Fruit fly (Drosophila melanogaster) whole organism, pupa: ENCODE data around the gene CG15213.
A peak's percentile ranks its signal among the peaks of the same experiment; 100 is the strongest.

Experiments
- CG10348 ChIP-seq: fragments of 200-800 bp; sonication (Bioruptor generic); IDR thresholded peaks from 2 replicates; pipeline ENCODE4 v1.3.6; 2022; ENCODE audit warnings: missing biosample characterization, missing genetic modification characterization
- CG12605 ChIP-seq: fragments of 200-800 bp; sonication (Bioruptor generic); IDR thresholded peaks from 2 replicates; pipeline ENCODE4 v1.3.6; 2022; ENCODE audit warnings: missing biosample characterization, missing genetic modification characterization
- CG13204 ChIP-seq: fragments of 200-800 bp; sonication (Bioruptor generic); optimal IDR thresholded peaks from 2 replicates; lab custom pipeline; 2018; ENCODE audit warnings: missing biosample characterization, mild to moderate bottlenecking, missing genetic modification characterization, moderate library complexity
- CG14655 ChIP-seq: fragments of 200-800 bp; sonication (Bioruptor generic); optimal IDR thresholded peaks from 3 replicates; lab custom pipeline; 2017; ENCODE audit warnings: mild to moderate bottlenecking, missing biosample characterization, missing genetic modification reagents, missing genetic modification characterization
- CG15710 ChIP-seq: fragments of 200-800 bp; sonication (Bioruptor generic); optimal IDR thresholded peaks from 2 replicates; lab custom pipeline; 2018; ENCODE audit warnings: missing biosample characterization, mild to moderate bottlenecking, missing genetic modification characterization, moderate library complexity
- CG17806 ChIP-seq: fragments of 200-800 bp; sonication (Bioruptor generic); optimal IDR thresholded peaks from 2 replicates; lab custom pipeline; 2018; ENCODE audit warnings: missing biosample characterization, mild to moderate bottlenecking, missing genetic modification characterization, moderate library complexity
- CG32121 ChIP-seq: fragments of 200-800 bp; sonication (Bioruptor generic); IDR thresholded peaks from 2 replicates; pipeline ENCODE4 v1.3.6; 2022; ENCODE audit warnings: missing biosample characterization, missing genetic modification characterization
- CG34367 ChIP-seq: fragments of 200-800 bp; sonication (Bioruptor generic); optimal IDR thresholded peaks from 2 replicates; lab custom pipeline; 2018; ENCODE audit warnings: missing biosample characterization, mild to moderate bottlenecking, missing genetic modification characterization
- CG4496 ChIP-seq: fragments of 200-800 bp; sonication (Bioruptor generic); IDR thresholded peaks from 3 replicates; pipeline ENCODE4 v1.3.6; 2022; ENCODE audit warnings: missing biosample characterization, missing genetic modification characterization
- CG8159 ChIP-seq: fragments of 200-800 bp; sonication (Bioruptor generic); optimal IDR thresholded peaks from 3 replicates; lab custom pipeline; 2018; ENCODE audit warnings: missing biosample characterization, mild to moderate bottlenecking, missing genetic modification characterization, moderate library complexity
- CG8301 ChIP-seq: fragments of 200-800 bp; sonication (Bioruptor generic); optimal IDR thresholded peaks from 2 replicates; lab custom pipeline; 2018; ENCODE audit warnings: missing biosample characterization, mild to moderate bottlenecking, missing genetic modification characterization
- CG9948 ChIP-seq: fragments of 200-800 bp; sonication (Bioruptor generic); optimal IDR thresholded peaks from 2 replicates; lab custom pipeline; 2018; ENCODE audit warnings: missing biosample characterization, mild to moderate bottlenecking, missing genetic modification characterization, moderate library complexity
- D1 ChIP-seq: fragments of 200-800 bp; sonication (Bioruptor generic); optimal IDR thresholded peaks from 2 replicates; lab custom pipeline; 2018; ENCODE audit warnings: missing biosample characterization, mild to moderate bottlenecking, missing genetic modification characterization, moderate library complexity
- EcR ChIP-seq: fragments of 200-800 bp; sonication (Bioruptor generic); optimal IDR thresholded peaks from 3 replicates; lab custom pipeline; 2019; ENCODE audit warnings: missing biosample characterization, missing genetic modification characterization, mild to moderate bottlenecking, moderate library complexity, missing genetic modification reagents
- Ets98B ChIP-seq: fragments of 200-800 bp; sonication (Bioruptor generic); IDR thresholded peaks from 2 replicates; pipeline ENCODE4 v1.3.6; 2022; ENCODE audit warnings: missing biosample characterization, missing genetic modification characterization
- Pif1A ChIP-seq: fragments of 200-800 bp; sonication (Bioruptor generic); optimal IDR thresholded peaks from 3 replicates; lab custom pipeline; 2016; ENCODE audit warnings: missing biosample characterization, missing genetic modification characterization
- Pif1B ChIP-seq: fragments of 200-800 bp; sonication (Bioruptor generic); optimal IDR thresholded peaks from 3 replicates; lab custom pipeline; 2016; ENCODE audit warnings: missing biosample characterization, missing genetic modification characterization
- Snoo ChIP-seq: fragments of 200-800 bp; sonication (Bioruptor generic); optimal IDR thresholded peaks from 3 replicates; lab custom pipeline; 2017; ENCODE audit warnings: missing biosample characterization, mild to moderate bottlenecking, missing genetic modification characterization, inconsistent platforms
- fd96Ca ChIP-seq: fragments of 200-800 bp; sonication (Bioruptor generic); IDR thresholded peaks from 3 replicates; pipeline ENCODE4 v1.3.6; 2022; ENCODE audit warnings: missing biosample characterization, missing genetic modification characterization
- gl ChIP-seq: fragments of 200-800 bp; sonication (Bioruptor generic); optimal IDR thresholded peaks from 2 replicates; lab custom pipeline; 2018; ENCODE audit warnings: missing biosample characterization, mild to moderate bottlenecking, missing genetic modification characterization
- rn ChIP-seq: fragments of 200-800 bp; sonication (Bioruptor generic); IDR thresholded peaks from 2 replicates; pipeline ENCODE4 v1.3.6; 2022; ENCODE audit warnings: missing biosample characterization, missing genetic modification characterization

Gene CG15213

dm6 chr3L:5172470-5172869, 39.5 kb upstream of the CG15213 start:
- TF ChIP-seq EcR: no peak
- TF ChIP-seq Pif1B (GFP tag; lab: Kevin White, UChicago): no peak
- no peak for TF ChIP-seq CG4496 (GFP tag; lab: Robert Waterston, UW)
- no peak for TF ChIP-seq CG8159
- no peak for TF ChIP-seq D1
- no peak for TF ChIP-seq Ets98B (GFP tag; lab: Robert Waterston, UW)
- TF ChIP-seq CG13204 (GFP tag; lab: Kevin White, UChicago): no peak
- TF ChIP-seq CG12605 (GFP tag; lab: Robert Waterston, UW): no peak
- TF ChIP-seq fd96Ca: no peak
- no peak for TF ChIP-seq CG34367 (tag; lab: Kevin White, UChicago)
- no peak for TF ChIP-seq CG32121 (GFP tag; lab: Robert Waterston, UW)

dm6 chr3L:5154917-5155613, 22.0 kb upstream of the CG15213 start:
- TF ChIP-seq Ets98B (GFP tag; lab: Robert Waterston, UW) (no peak), CG15710 (tag; lab: Kevin White, UChicago) (peak; percentile 52), fd96Ca (no peak), CG8301 (tag; lab: Kevin White, UChicago) (no peak), gl (tag; lab: Kevin White, UChicago) (no peak), CG12605 (GFP tag; lab: Robert Waterston, UW) (no peak), Pif1B (GFP tag; lab: Kevin White, UChicago) (no peak), EcR (no peak), Pif1A (GFP tag; lab: Kevin White, UChicago) (no peak), CG9948 (no peak), CG32121 (GFP tag; lab: Robert Waterston, UW) (peak; percentile 49; the same call in 1 of the 2 replicates), CG8159 (no peak), CG10348 (no peak), rn (no peak), CG14655 (GFP tag; lab: Kevin White, UChicago) (no peak), Snoo (tag; lab: Kevin White, UChicago) (peak; percentile 44), CG34367 (tag; lab: Kevin White, UChicago) (no peak), CG13204 (GFP tag; lab: Kevin White, UChicago) (no peak), CG17806 (tag; lab: Kevin White, UChicago) (peak; percentile 51), CG4496 (GFP tag; lab: Robert Waterston, UW) (peak; percentile 68), D1 (no peak)

DNA sequence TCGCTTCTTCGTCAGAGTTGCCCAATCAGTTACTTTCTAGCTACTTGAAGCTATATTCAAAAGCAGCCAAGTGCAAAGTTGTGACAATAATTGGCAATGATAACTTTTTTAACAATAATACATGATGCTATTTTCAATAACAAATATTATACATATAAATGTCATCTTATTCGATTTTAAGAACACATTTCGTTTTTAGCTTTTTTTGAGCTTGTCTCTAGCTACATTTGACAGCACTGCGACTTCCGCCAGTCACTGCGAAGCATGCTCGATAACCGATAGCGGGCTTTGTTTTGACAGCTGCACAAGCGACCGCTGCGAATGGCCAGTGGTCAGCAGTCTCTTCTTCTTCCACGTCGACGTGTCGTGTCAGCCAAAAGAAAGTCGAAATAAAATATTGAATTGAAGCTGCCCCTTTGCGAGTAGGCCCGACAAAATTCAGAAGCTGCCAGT, 19.4 kb upstream of the CG15213 start, which contains the start of the genes Gen and Srp54k:
Gene Gen, minus strand, starts transcription at position 23 of the 453 bp plus-strand sequence.
Gene Srp54k, plus strand, starts transcription at position 325 of the 453 bp plus-strand sequence.
- TF ChIP-seq CG4496 (GFP tag; lab: Robert Waterston, UW) (peak; percentile 12; the same call in 1 of the 3 replicates), Snoo (tag; lab: Kevin White, UChicago) (no peak), CG15710 (tag; lab: Kevin White, UChicago) (peak; percentile 31), CG17806 (tag; lab: Kevin White, UChicago) (no peak)
- TF ChIP-seq, all 21 proteins: peak for 2

DNA sequence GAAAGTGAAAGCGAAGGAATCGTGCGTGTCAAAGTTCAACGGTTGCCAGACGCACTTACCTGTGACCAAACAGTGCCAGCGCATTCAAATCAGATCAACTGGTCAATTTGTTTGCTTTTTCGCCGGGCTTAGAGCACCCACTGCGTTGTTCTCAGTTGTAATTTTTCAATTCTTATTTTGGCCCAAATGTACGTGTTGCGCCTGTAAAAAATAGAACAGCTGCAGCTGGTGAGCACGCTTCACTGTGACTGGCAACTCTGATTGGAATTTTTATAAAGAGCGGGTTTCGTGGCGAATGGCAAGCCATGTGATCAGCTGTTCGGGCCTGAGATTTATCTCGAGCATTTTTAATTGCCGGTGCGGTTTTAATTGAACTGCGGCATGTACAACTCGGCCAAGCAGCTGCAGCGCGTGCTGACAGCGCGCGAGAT, 12.8 kb upstream of the CG15213 start, which contains the start of the genes Fitm and AlaRS-m:
Gene Fitm, minus strand, starts transcription at position 250 of the 431 bp plus-strand sequence.
Gene AlaRS-m, plus strand, starts transcription at position 285 of the 431 bp plus-strand sequence.
- TF ChIP-seq CG4496 (GFP tag; lab: Robert Waterston, UW) (no peak), Pif1B (GFP tag; lab: Kevin White, UChicago) (no peak), Snoo (tag; lab: Kevin White, UChicago) (no peak), CG17806 (tag; lab: Kevin White, UChicago) (no peak), CG8301 (tag; lab: Kevin White, UChicago) (no peak), CG10348 (no peak), CG8159 (no peak), rn (no peak), Ets98B (GFP tag; lab: Robert Waterston, UW) (no peak), CG15710 (tag; lab: Kevin White, UChicago) (no peak), CG34367 (tag; lab: Kevin White, UChicago) (no peak), gl (tag; lab: Kevin White, UChicago) (no peak), CG13204 (GFP tag; lab: Kevin White, UChicago) (no peak)

dm6 chr3L:5141380-5142101, 8.5 kb upstream of the CG15213 start, which contains the start of the genes Dhrs4 and Gdap1:
Dhrs4 (minus strand) TSS chr3L:5141646.
Gdap1 (plus strand) TSS chr3L:5141953.
- TF ChIP-seq gl (tag; lab: Kevin White, UChicago) (peak; percentile 69), CG4496 (GFP tag; lab: Robert Waterston, UW) (no peak), CG9948 (no peak), Snoo (tag; lab: Kevin White, UChicago) (peak; percentile 9), fd96Ca (0 out of 3 replicates have a peak, but pooled peaks have one; percentile 30), Ets98B (GFP tag; lab: Robert Waterston, UW) (0 out of 2 replicates have a peak, but pooled peaks have one; percentile 18), CG8301 (tag; lab: Kevin White, UChicago) (no peak), Pif1A (GFP tag; lab: Kevin White, UChicago) (no peak), CG8159 (no peak), D1 (no peak), CG13204 (GFP tag; lab: Kevin White, UChicago) (no peak), CG10348 (no peak), Pif1B (GFP tag; lab: Kevin White, UChicago) (no peak), EcR (no peak)
